Fruit fly (Drosophila melanogaster): Measurements from ENCODE around the gene CG7557.

DNA sequence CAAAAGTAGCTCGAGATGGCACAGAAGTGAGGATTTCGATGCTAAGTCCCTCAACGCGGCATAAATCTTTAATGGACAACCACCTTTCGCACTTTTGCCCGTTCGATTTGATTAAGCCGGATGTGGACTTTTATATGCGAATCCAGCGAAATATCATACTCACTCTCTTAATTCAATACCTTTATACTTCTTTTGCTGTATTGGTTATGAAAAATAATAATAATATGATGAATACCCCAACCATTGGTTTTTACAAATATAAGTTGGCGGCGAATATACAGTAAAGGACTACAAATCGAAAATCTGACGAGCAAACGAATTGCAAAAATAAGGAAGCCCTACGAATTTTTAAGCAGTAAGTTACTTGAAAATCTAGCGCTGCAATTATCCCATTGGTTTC lies 28.0 kb downstream of the CG7557 start, which contains the start of gene Vha16-3:
- TF ChIP-seq CG9139 (GFP tag; optimal IDR thresholded peaks at IDR 0.05) (no peak), CG11294 (GFP tag; IDR thresholded peaks at IDR 0.05) (no peak), fd85E (GFP tag; optimal IDR thresholded peaks at IDR 0.05) (no peak), CG34406 (GFP tag; optimal IDR thresholded peaks at IDR 0.05) (no peak), CG4318 (GFP tag; optimal IDR thresholded peaks at IDR 0.05) (no peak), achi (GFP tag; optimal IDR thresholded peaks at IDR 0.05) (no peak), Eip75B (GFP tag; optimal IDR thresholded peaks at IDR 0.05) (no peak), CG6163 (GFP tag; IDR thresholded peaks at IDR 0.05) (no peak), cyc (GFP tag; optimal IDR thresholded peaks at IDR 0.05) (no peak), CG32006 (GFP tag; optimal IDR thresholded peaks at IDR 0.05) (no peak), CG11762 (GFP tag; optimal IDR thresholded peaks at IDR 0.05; ENCODE audit: insufficient read depth) (no peak), CG11902 (GFP tag; optimal IDR thresholded peaks at IDR 0.05) (no peak), CG7368 (GFP tag; optimal IDR thresholded peaks at IDR 0.05) (no peak)

All from whole organism, prepupa.